ENCODE assay signal across 5 fruit fly cellular contexts in the genomic region with DNA sequence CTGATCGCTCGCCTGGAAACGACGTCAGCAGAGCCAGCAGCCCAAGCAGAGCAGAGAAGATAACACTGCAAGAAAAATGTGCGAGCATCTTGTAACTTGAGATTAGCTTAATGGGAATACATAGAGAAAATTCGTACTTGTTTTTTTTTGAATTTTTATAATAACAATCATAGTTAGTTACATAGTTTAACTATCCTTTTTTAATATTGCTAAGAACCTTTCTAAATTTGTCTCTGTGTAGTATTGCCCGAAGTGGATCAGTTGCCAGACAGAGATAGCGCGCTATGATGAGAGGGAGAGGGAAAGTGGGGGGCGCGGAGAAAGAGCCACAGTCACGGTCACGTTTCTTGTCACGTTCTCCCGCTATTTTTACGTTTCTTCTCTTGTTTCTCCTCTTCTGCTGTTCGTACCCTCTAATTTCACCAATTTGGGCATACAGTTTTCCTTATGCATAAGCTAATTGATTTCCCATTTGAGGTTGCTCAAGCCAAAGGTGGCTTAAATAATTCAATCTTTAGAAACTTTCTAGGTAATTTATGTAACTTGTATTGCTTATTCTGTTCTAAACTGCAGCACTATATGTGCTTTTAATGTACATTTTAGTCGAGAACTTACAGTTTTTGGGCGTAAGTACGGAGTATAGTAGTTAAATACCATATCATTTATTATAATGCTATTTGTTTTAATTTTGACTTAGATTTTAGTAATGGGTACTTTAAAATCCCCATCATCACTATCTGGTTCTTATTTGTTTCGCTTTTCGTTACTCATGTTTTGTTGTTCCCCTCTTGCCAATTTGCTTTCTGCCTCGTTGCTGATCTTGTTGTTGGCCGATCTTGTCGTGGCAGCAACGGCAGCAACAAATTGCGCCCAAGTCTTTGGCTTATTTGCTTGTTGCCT.
A peak's percentile ranks its signal among the peaks of the same experiment; 100 is the strongest.
TF ChIP-seq lines count a peak whose summit lies in the region.

No protein-coding gene starts in this region.

TF ChIP-seq in whole organism, adult, 20 proteins besides CTCF, POLR2A, EP300 and RAD21 (continued from another document):
- TF ChIP-seq bab1 (GFP tag; optimal IDR thresholded peaks at IDR 0.05; lab: Kevin White, UChicago) = peak; percentile 94
- no peak for TF ChIP-seq ovo (GFP tag; optimal IDR thresholded peaks at IDR 0.05; lab: Kevin White, UChicago)
- TF ChIP-seq Crg-1 (GFP tag; optimal IDR thresholded peaks at IDR 0.05; lab: Kevin White, UChicago) = peak; percentile 55
- peak; percentile 7 for TF ChIP-seq CG7045 (GFP tag; optimal IDR thresholded peaks at IDR 0.05; lab: Kevin White, UChicago)
- no peak for TF ChIP-seq Clk (GFP tag; optimal IDR thresholded peaks at IDR 0.05; lab: Kevin White, UChicago)

TF ChIP-seq in whole organism, embryonic, 481 proteins besides CTCF, POLR2A, EP300 and RAD21 (continued from another document and continues in another):
- TF ChIP-seq CG4730 (GFP tag; IDR thresholded peaks at IDR 0.05; lab: Robert Waterston, UW) (no peak), cwo (GFP tag; optimal IDR thresholded peaks at IDR 0.05; lab: Kevin White, UChicago) (peak; percentile 88), CG8281 (tag; optimal IDR thresholded peaks at IDR 0.05; lab: Kevin White, UChicago) (peak; percentile 51), mld (GFP tag; IDR thresholded peaks at IDR 0.05; lab: Robert Waterston, UW; ENCODE audit: partially characterized antibody) (no peak), CG17328 (GFP tag; IDR thresholded peaks at IDR 0.05; lab: Robert Waterston, UW) (peak; percentile 82), nerfin-1 (tag; optimal IDR thresholded peaks at IDR 0.05; lab: Kevin White, UChicago) (peak; percentile 75), ash1 (GFP tag; optimal IDR thresholded peaks at IDR 0.05; lab: Kevin White, UChicago) (no peak), Sox102F (GFP tag; optimal IDR thresholded peaks at IDR 0.05; lab: Kevin White, UChicago) (peak; percentile 79), trh (GFP tag; optimal IDR thresholded peaks at IDR 0.05; lab: Kevin White, UChicago) (peak; percentile 45), CG4707 (GFP tag; optimal IDR thresholded peaks at IDR 0.05; lab: Kevin White, UChicago) (peak; percentile 58), slbo (GFP tag; IDR thresholded peaks at IDR 0.05; lab: Robert Waterston, UW) (peak; percentile 79), usp (GFP tag; optimal IDR thresholded peaks at IDR 0.05; lab: Kevin White, UChicago) (no peak), h (optimal IDR thresholded peaks at IDR 0.05; lab: Kevin White, UChicago) (no peak), Antp (GFP tag; optimal IDR thresholded peaks at IDR 0.05; lab: Kevin White, UChicago) (peak; percentile 53), CG7928 (GFP tag; optimal IDR thresholded peaks at IDR 0.05; lab: Kevin White, UChicago) (no peak), Taf1 (GFP tag; IDR thresholded peaks at IDR 0.05; lab: Robert Waterston, UW) (peak; percentile 15; the same call in 1 of the 2 replicates), CG17186 (GFP tag; optimal IDR thresholded peaks at IDR 0.05; lab: Kevin White, UChicago) (no peak), CG34376 (GFP tag; optimal IDR thresholded peaks at IDR 0.05; lab: Kevin White, UChicago) (no peak), CG18619 (GFP tag; optimal IDR thresholded peaks at IDR 0.05; lab: Kevin White, UChicago) (peak; percentile 57), sob (GFP tag; IDR thresholded peaks at IDR 0.05; lab: Robert Waterston, UW) (peak; percentile 71), chinmo (GFP tag; IDR thresholded peaks at IDR 0.05; lab: Robert Waterston, UW; ENCODE audit: partially characterized antibody) (no peak), knrl (GFP tag; IDR thresholded peaks at IDR 0.05; lab: Robert Waterston, UW; ENCODE audit: partially characterized antibody) (no peak), Awh (GFP tag; IDR thresholded peaks at IDR 0.05; lab: Robert Waterston, UW) (peak; percentile 81), CG12236 (GFP tag; optimal IDR thresholded peaks at IDR 0.05; lab: Kevin White, UChicago) (peak; percentile 21), CrebB (tag; optimal IDR thresholded peaks at IDR 0.05; lab: Kevin White, UChicago) (peak; percentile 43), CG12769 (tag; optimal IDR thresholded peaks at IDR 0.05; lab: Kevin White, UChicago) (peak; percentile 70), phol (tag; optimal IDR thresholded peaks at IDR 0.05; lab: Kevin White, UChicago) (peak; percentile 86), lab (GFP tag; optimal IDR thresholded peaks at IDR 0.05; lab: Kevin White, UChicago) (peak; percentile 78)

TF ChIP-seq in whole organism, prepupa, 60 proteins besides CTCF, POLR2A, EP300 and RAD21 (continued from another document and continues in another):
- TF ChIP-seq CG1621 (tag; optimal IDR thresholded peaks at IDR 0.05; lab: Kevin White, UChicago) = peak; percentile 82
- TF ChIP-seq fd85E (GFP tag; optimal IDR thresholded peaks at IDR 0.05; lab: Kevin White, UChicago) = peak; percentile 70
- peak; percentile 70 for TF ChIP-seq dsx (GFP tag; optimal IDR thresholded peaks at IDR 0.05; lab: Kevin White, UChicago; ENCODE audit: poor library complexity, severe bottlenecking)
- TF ChIP-seq CG6808 (GFP tag; optimal IDR thresholded peaks at IDR 0.05; lab: Kevin White, UChicago) = peak; percentile 82
- peak; percentile 94 for TF ChIP-seq acj6 (GFP tag; optimal IDR thresholded peaks at IDR 0.05; lab: Kevin White, UChicago)
- peak; percentile 93 for TF ChIP-seq CG10631 (GFP tag; optimal IDR thresholded peaks at IDR 0.05; lab: Kevin White, UChicago)
- peak; percentile 92 for TF ChIP-seq OdsH (GFP tag; optimal IDR thresholded peaks at IDR 0.05; lab: Kevin White, UChicago)
- TF ChIP-seq CG7368 (GFP tag; optimal IDR thresholded peaks at IDR 0.05; lab: Kevin White, UChicago) = peak; percentile 81
- TF ChIP-seq vri (GFP tag; optimal IDR thresholded peaks at IDR 0.05; lab: Kevin White, UChicago) = peak; percentile 90
- TF ChIP-seq CG3032 (tag; optimal IDR thresholded peaks at IDR 0.05; lab: Kevin White, UChicago) = peak; percentile 78
- peak; percentile 86 for TF ChIP-seq CG15336 (GFP tag; IDR thresholded peaks at IDR 0.05; lab: Robert Waterston, UW)
- peak; percentile 94 for TF ChIP-seq Hr39 (GFP tag; optimal IDR thresholded peaks at IDR 0.05; lab: Kevin White, UChicago)
- TF ChIP-seq cyc (GFP tag; optimal IDR thresholded peaks at IDR 0.05; lab: Kevin White, UChicago) = peak; percentile 94
- peak; percentile 91 for TF ChIP-seq Sox102F (GFP tag; optimal IDR thresholded peaks at IDR 0.05; lab: Kevin White, UChicago)
- TF ChIP-seq CG4318 (GFP tag; optimal IDR thresholded peaks at IDR 0.05; lab: Kevin White, UChicago) = peak; percentile 69
- TF ChIP-seq esn (GFP tag; optimal IDR thresholded peaks at IDR 0.05; lab: Kevin White, UChicago) = peak; percentile 96
- peak; percentile 60 for TF ChIP-seq Ets96B (tag; optimal IDR thresholded peaks at IDR 0.05; lab: Kevin White, UChicago)
- peak; percentile 75 for TF ChIP-seq fd59A (GFP tag; optimal IDR thresholded peaks at IDR 0.05; lab: Kevin White, UChicago)
- TF ChIP-seq CG10669 (GFP tag; optimal IDR thresholded peaks at IDR 0.05; lab: Kevin White, UChicago) = peak; percentile 80
- peak; percentile 89 for TF ChIP-seq CG34406 (GFP tag; optimal IDR thresholded peaks at IDR 0.05; lab: Kevin White, UChicago)
- TF ChIP-seq lz (GFP tag; optimal IDR thresholded peaks at IDR 0.05; lab: Kevin White, UChicago) = peak; percentile 94
- peak; percentile 94 for TF ChIP-seq topi (GFP tag; optimal IDR thresholded peaks at IDR 0.05; lab: Kevin White, UChicago)
- peak; percentile 83 to 88 for TF ChIP-seq ss (GFP tag; optimal IDR thresholded peaks at IDR 0.05; lab: Kevin White, UChicago)
- peak; percentile 91 for TF ChIP-seq achi (GFP tag; optimal IDR thresholded peaks at IDR 0.05; lab: Kevin White, UChicago)
- TF ChIP-seq fkh (GFP tag; optimal IDR thresholded peaks at IDR 0.05; lab: Kevin White, UChicago) = no peak
- TF ChIP-seq eg (GFP tag; IDR thresholded peaks at IDR 0.05; lab: Robert Waterston, UW) = peak; percentile 90
- TF ChIP-seq Sox14 (GFP tag; optimal IDR thresholded peaks at IDR 0.05; lab: Kevin White, UChicago) = peak; percentile 94
- peak; percentile 93 for TF ChIP-seq CG31627 (GFP tag; optimal IDR thresholded peaks at IDR 0.05; lab: Kevin White, UChicago)
- peak; percentile 43 for TF ChIP-seq dac (GFP tag; optimal IDR thresholded peaks at IDR 0.05; lab: Kevin White, UChicago)

TF ChIP-seq in whole organism, pupa, 21 proteins besides CTCF, POLR2A, EP300 and RAD21 (continued from another document):
- TF ChIP-seq CG8301 (tag; optimal IDR thresholded peaks at IDR 0.05; lab: Kevin White, UChicago) = peak; percentile 90
- TF ChIP-seq CG13204 (GFP tag; optimal IDR thresholded peaks at IDR 0.05; lab: Kevin White, UChicago) = peak; percentile 62
- TF ChIP-seq CG9948 (tag; optimal IDR thresholded peaks at IDR 0.05; lab: Kevin White, UChicago) = peak; percentile 86
- peak; percentile 91 for TF ChIP-seq Snoo (tag; optimal IDR thresholded peaks at IDR 0.05; lab: Kevin White, UChicago)
TF ChIP-seq in whole organism, pupa: peak in this region for 20.

TF ChIP-seq in whole organism, wandering third instar larva, 38 proteins besides CTCF, POLR2A, EP300 and RAD21 (continued from another document):
- TF ChIP-seq OdsH (GFP tag; optimal IDR thresholded peaks at IDR 0.05; lab: Kevin White, UChicago) (peak; percentile 92), Dfd (GFP tag; optimal IDR thresholded peaks at IDR 0.05; lab: Kevin White, UChicago) (no peak), Vsx2 (GFP tag; optimal IDR thresholded peaks at IDR 0.05; lab: Kevin White, UChicago; ENCODE audit: partially characterized antibody) (no peak), woc (GFP tag; optimal IDR thresholded peaks at IDR 0.05; lab: Kevin White, UChicago) (peak; percentile 84), h (GFP tag; optimal IDR thresholded peaks at IDR 0.05; lab: Kevin White, UChicago) (peak; percentile 96), sv (GFP tag; optimal IDR thresholded peaks at IDR 0.05; lab: Kevin White, UChicago) (peak; percentile 67), fru (GFP tag; optimal IDR thresholded peaks at IDR 0.05; lab: Kevin White, UChicago) (peak; percentile 95), CG9705 (GFP tag; optimal IDR thresholded peaks at IDR 0.05; lab: Kevin White, UChicago) (peak; percentile 84), Hnf4 (GFP tag; optimal IDR thresholded peaks at IDR 0.05; lab: Kevin White, UChicago) (peak; percentile 95), Sp1 (GFP tag; optimal IDR thresholded peaks at IDR 0.05; lab: Kevin White, UChicago) (peak; percentile 91), foxo (GFP tag; optimal IDR thresholded peaks at IDR 0.05; lab: Kevin White, UChicago) (peak; percentile 19 to 94), Abd-B (GFP tag; optimal IDR thresholded peaks at IDR 0.05; lab: Kevin White, UChicago) (no peak), br (GFP tag; optimal IDR thresholded peaks at IDR 0.05; lab: Kevin White, UChicago) (peak; percentile 94), Dif (GFP tag; optimal IDR thresholded peaks at IDR 0.05; lab: Kevin White, UChicago; ENCODE audit: partially characterized antibody) (no peak), tai (GFP tag; optimal IDR thresholded peaks at IDR 0.05; lab: Kevin White, UChicago) (peak; percentile 83), brk (GFP tag; optimal IDR thresholded peaks at IDR 0.05; lab: Kevin White, UChicago) (peak; percentile 91), Hr78 (GFP tag; optimal IDR thresholded peaks at IDR 0.05; lab: Kevin White, UChicago) (no peak), dl (GFP tag; optimal IDR thresholded peaks at IDR 0.05; lab: Kevin White, UChicago; ENCODE audit: insufficient read depth in 1 of 2, partially characterized antibody in 2 of 2) (no peak), GATAd (GFP tag; optimal IDR thresholded peaks at IDR 0.05; lab: Kevin White, UChicago) (peak; percentile 62)
